Worm (Caenorhabditis elegans) whole organism, L1 larva: ENCODE results near the gene cho-1.

Source experiments
- C34B4.2 ChIP-seq: sonication (generic microtip); optimal IDR thresholded peaks from 2 replicates; lab custom pipeline; 2017; ENCODE audit warnings: mild to moderate bottlenecking, missing genetic modification characterization, missing compliant biosample characterization
- elt-3 ChIP-seq, 6 experiments: fragments of 150-350 bp in 1 of 6; sonication (generic microtip); optimal IDR thresholded peaks; 2 replicates each; lab custom pipeline; 2017 to 2018; ENCODE audit warnings: missing biosample characterization in 6 of 6, missing genetic modification characterization in 6 of 6, inconsistent platforms in 1 of 6
- fkh-10 ChIP-seq: sonication (generic microtip); optimal IDR thresholded peaks from 2 replicates; lab custom pipeline; 2017; ENCODE audit warnings: missing biosample characterization, missing genetic modification reagents, missing genetic modification characterization
- lin-35 ChIP-seq, 2 experiments: fragments of 150-350 bp; optimal IDR thresholded peaks; 2 replicates each; lab custom pipeline; 2014; ENCODE audit warnings: missing biosample characterization in 2 of 2, missing genetic modification characterization in 2 of 2, missing genetic modification reagents in 2 of 2
- lin-39 ChIP-seq: fragments of 150-350 bp; optimal IDR thresholded peaks from 2 replicates; lab custom pipeline; 2014; ENCODE audit warnings: missing biosample characterization, missing genetic modification reagents, missing genetic modification characterization
- mdl-1 ChIP-seq, 2 experiments: fragments of 150-350 bp; optimal IDR thresholded peaks; 2 replicates each; lab custom pipeline; 2014 to 2017; ENCODE audit warnings: missing biosample characterization in 2 of 2, missing genetic modification characterization in 2 of 2, inconsistent platforms in 1 of 2
- nhr-12 ChIP-seq: sonication (generic microtip); optimal IDR thresholded peaks from 2 replicates; lab custom pipeline; 2017; ENCODE audit warnings: missing biosample characterization, missing genetic modification characterization
- nhr-237 ChIP-seq: fragments of 150-350 bp; optimal IDR thresholded peaks from 2 replicates; lab custom pipeline; 2014; ENCODE audit warnings: missing biosample characterization, missing genetic modification characterization
- nhr-77 ChIP-seq: fragments of 150-350 bp; optimal IDR thresholded peaks from 2 replicates; lab custom pipeline; 2014; ENCODE audit warnings: missing biosample characterization, missing genetic modification characterization
- nhr-90 ChIP-seq: sonication (generic microtip); optimal IDR thresholded peaks from 2 replicates; lab custom pipeline; 2016; ENCODE audit warnings: mild to moderate bottlenecking, missing genetic modification characterization, missing compliant biosample characterization; ENCODE audit not compliant: poor library complexity
- rnt-1 ChIP-seq: sonication (generic microtip); optimal IDR thresholded peaks from 2 replicates; lab custom pipeline; 2016; ENCODE audit warnings: mild to moderate bottlenecking, missing genetic modification characterization, moderate library complexity, missing compliant biosample characterization
- unc-62 ChIP-seq: fragments of 150-350 bp; optimal IDR thresholded peaks from 2 replicates; lab custom pipeline; 2014; ENCODE audit warnings: missing biosample characterization, missing genetic modification reagents, missing genetic modification characterization
- vab-15 ChIP-seq: sonication (generic microtip); optimal IDR thresholded peaks from 2 replicates; lab custom pipeline; 2017; ENCODE audit warnings: missing genotype, mild to moderate bottlenecking, missing genetic modification characterization, missing compliant biosample characterization

DNA sequence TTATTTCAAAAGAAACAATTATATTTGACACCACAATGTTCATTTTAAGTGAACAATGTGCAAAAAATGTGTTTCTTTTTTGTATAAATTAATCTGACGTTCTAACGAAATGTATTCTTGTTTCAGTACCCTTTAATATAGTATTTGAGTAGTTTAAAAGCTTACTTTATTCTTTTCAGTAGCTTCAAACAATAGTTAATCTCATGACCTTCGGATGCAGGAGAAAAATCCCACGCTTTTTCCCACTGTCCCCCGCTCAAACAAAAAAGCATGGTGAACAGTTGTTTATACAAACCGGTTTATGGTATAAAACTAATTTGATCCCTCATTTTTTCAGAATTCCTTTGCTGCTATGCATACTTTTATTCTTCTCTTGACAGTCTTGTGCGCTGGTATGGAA lies 49.2 kb downstream of the cho-1 start, which contains the start of gene scl-14:
- TF ChIP-seq nhr-237 (tag; lab: Kevin White, UChicago) (no peak), nhr-77 (tag; lab: Kevin White, UChicago) (no peak), lin-39 (tag; lab: Kevin White, UChicago) (no peak), rnt-1 (tag; lab: Kevin White, UChicago) (no peak), vab-15 (tag; lab: Kevin White, UChicago) (no peak), C34B4.2 (tag; lab: Kevin White, UChicago) (no peak), unc-62 (GFP tag; lab: Kevin White, UChicago) (no peak), mdl-1 (tag; optimal IDR thresholded peaks at IDR 0.05; lab: Kevin White, UChicago) (no peak), nhr-12 (tag; lab: Kevin White, UChicago) (no peak), elt-3 (tag; optimal IDR thresholded peaks at IDR 0.05; lab: Kevin White, UChicago) (no peak), nhr-90 (tag; lab: Kevin White, UChicago) (no peak), fkh-10 (GFP tag; lab: Kevin White, UChicago) (no peak), lin-35 (GFP tag; optimal IDR thresholded peaks at IDR 0.05; lab: Kevin White, UChicago) (no peak)
